Fruit fly (Drosophila melanogaster): Measurements from ENCODE around the gene CG42371.

Gene CG42371

dm6 chr2L:2217067-2217684 is at the start of gene CG42371, which contains the start of the genes CG15386 and mio (continued):
- TF ChIP-seq CG17912 (GFP tag; optimal IDR thresholded peaks at IDR 0.05) (no peak), Hr39 (optimal IDR thresholded peaks at IDR 0.05) (no peak), ken (GFP tag; IDR thresholded peaks at IDR 0.05) (no peak), knrl (GFP tag; IDR thresholded peaks at IDR 0.05; ENCODE audit: partially characterized antibody) (no peak), Jarid2 (GFP tag; optimal IDR thresholded peaks at IDR 0.05) (no peak), shn (GFP tag; optimal IDR thresholded peaks at IDR 0.05) (no peak), GATAe (GFP tag; conservative IDR thresholded peaks at IDR 0.05) (peak; percentile 46; the same call in 1 of the 2 replicates), CG10654 (GFP tag; optimal IDR thresholded peaks at IDR 0.05) (no peak), CG5953 (GFP tag; IDR thresholded peaks at IDR 0.05) (no peak), emc (GFP tag; optimal IDR thresholded peaks at IDR 0.05) (no peak), CG14710 (tag; optimal IDR thresholded peaks at IDR 0.05) (peak; percentile 81), Dref (GFP tag; IDR thresholded peaks at IDR 0.05) (peak; percentile 81), CG12219 (GFP tag; optimal IDR thresholded peaks at IDR 0.05) (no peak), trem (tag; optimal IDR thresholded peaks at IDR 0.05) (peak; percentile 8), CG11456 (GFP tag; IDR thresholded peaks at IDR 0.05) (no peak), CG4820 (GFP tag; optimal IDR thresholded peaks at IDR 0.05) (no peak), stwl (tag; optimal IDR thresholded peaks at IDR 0.05) (peak; percentile 80), Ets65A (GFP tag) (no peak), CG2116 (GFP tag; optimal IDR thresholded peaks at IDR 0.05) (peak; percentile 47), HmgD (GFP tag; optimal IDR thresholded peaks at IDR 0.05) (peak; percentile 16), Max (GFP tag; optimal IDR thresholded peaks at IDR 0.05) (peak; percentile 63), Poxn (GFP tag; IDR thresholded peaks at IDR 0.05) (no peak), pfk (GFP tag; optimal IDR thresholded peaks at IDR 0.05) (no peak), CG18011 (GFP tag; optimal IDR thresholded peaks at IDR 0.05) (no peak), scrt (GFP tag; optimal IDR thresholded peaks at IDR 0.05) (no peak), Nf-YB (GFP tag; optimal IDR thresholded peaks at IDR 0.05) (no peak), cad (GFP tag; optimal IDR thresholded peaks at IDR 0.05) (no peak), gcm2 (GFP tag; optimal IDR thresholded peaks at IDR 0.05) (no peak), lbe (GFP tag; optimal IDR thresholded peaks at IDR 0.05) (peak; percentile 22), croc (GFP tag; conservative IDR thresholded peaks at IDR 0.05) (no peak), dan (GFP tag; IDR thresholded peaks at IDR 0.05) (no peak), cwo (GFP tag; optimal IDR thresholded peaks at IDR 0.05) (peak; percentile 57), Med (GFP tag) (peak; percentile 85), CG8765 (GFP tag; IDR thresholded peaks at IDR 0.05) (no peak), Dek (tag; optimal IDR thresholded peaks at IDR 0.05) (no peak), al (GFP tag; IDR thresholded peaks at IDR 0.05) (no peak), CG4360 (GFP tag; IDR thresholded peaks at IDR 0.05) (0 out of 2 replicates have a peak, but pooled peaks have one; percentile 12), CG10209 (GFP tag; optimal IDR thresholded peaks at IDR 0.05) (no peak), CG10267 (tag; optimal IDR thresholded peaks at IDR 0.05) (peak; percentile 93), Oli (tag; optimal IDR thresholded peaks at IDR 0.05) (no peak), CG17612 (GFP tag; IDR thresholded peaks at IDR 0.05) (no peak), p53 (GFP tag; optimal IDR thresholded peaks at IDR 0.05) (no peak), wdn (GFP tag; IDR thresholded peaks at IDR 0.05) (0 out of 2 replicates have a peak, but pooled peaks have one; percentile 19), CG6254 (GFP tag; optimal IDR thresholded peaks at IDR 0.05) (no peak), Antp (GFP tag; optimal IDR thresholded peaks at IDR 0.05) (peak; percentile 35), amos (GFP tag; IDR thresholded peaks at IDR 0.05; ENCODE audit: partially characterized antibody) (peak; percentile 55; the same call in 1 of the 2 replicates), eve (GFP tag; optimal IDR thresholded peaks at IDR 0.05) (no peak), tna (GFP tag; IDR thresholded peaks at IDR 0.05; ENCODE audit: partially characterized antibody) (no peak), CG42726 (GFP tag; IDR thresholded peaks at IDR 0.05; ENCODE audit: partially characterized antibody) (0 out of 2 replicates have a peak, but pooled peaks have one; percentile 40), dmrt11E (tag; optimal IDR thresholded peaks at IDR 0.05) (no peak)

Data from whole organism, embryonic.